Fruit fly (Drosophila melanogaster) whole organism, pupa: ENCODE measurements around the gene CG13280.

ENCODE experiments used
- CG8301 ChIP-seq: fragments of 200-800 bp; sonication (Bioruptor generic); optimal IDR thresholded peaks from 2 replicates; lab custom pipeline; 2018; ENCODE audit warnings: missing biosample characterization, mild to moderate bottlenecking, missing genetic modification characterization
- D1 ChIP-seq: fragments of 200-800 bp; sonication (Bioruptor generic); optimal IDR thresholded peaks from 2 replicates; lab custom pipeline; 2018; ENCODE audit warnings: missing biosample characterization, mild to moderate bottlenecking, missing genetic modification characterization, moderate library complexity
- Pif1A ChIP-seq: fragments of 200-800 bp; sonication (Bioruptor generic); optimal IDR thresholded peaks from 3 replicates; lab custom pipeline; 2016; ENCODE audit warnings: missing biosample characterization, missing genetic modification characterization
- fd96Ca ChIP-seq: fragments of 200-800 bp; sonication (Bioruptor generic); IDR thresholded peaks from 3 replicates; pipeline ENCODE4 v1.3.6; 2022; ENCODE audit warnings: missing biosample characterization, missing genetic modification characterization

DNA sequence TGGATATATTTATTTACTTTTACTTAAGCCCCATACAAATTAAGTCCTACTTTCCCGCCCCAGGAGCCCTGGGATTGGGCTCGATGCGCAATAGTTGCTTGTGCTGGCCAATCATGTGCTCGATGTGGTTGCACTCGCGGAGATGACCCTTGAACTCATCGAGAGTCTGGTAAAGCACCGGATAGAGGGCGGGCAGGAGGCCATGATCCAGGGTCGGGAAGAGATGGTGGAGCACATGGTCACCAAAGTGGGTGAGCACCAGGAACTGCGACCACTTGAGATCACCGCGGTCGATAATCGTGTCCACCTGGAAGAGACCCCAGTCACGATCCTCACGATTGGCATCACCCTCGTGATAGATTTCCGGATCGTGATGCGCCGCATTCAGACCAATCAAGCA is 32.0 kb downstream of the CG13280 start:
- TF ChIP-seq CG8301: no peak
- TF ChIP-seq fd96Ca: no peak
- no peak for TF ChIP-seq D1
- TF ChIP-seq Pif1A (GFP tag; lab: Kevin White, UChicago): no peak
